Worm (Caenorhabditis elegans): ENCODE results near the gene T25B9.6.
A peak's percentile ranks its signal among the peaks of the same experiment; 100 is the strongest.

T25B9.6 gene

DNA sequence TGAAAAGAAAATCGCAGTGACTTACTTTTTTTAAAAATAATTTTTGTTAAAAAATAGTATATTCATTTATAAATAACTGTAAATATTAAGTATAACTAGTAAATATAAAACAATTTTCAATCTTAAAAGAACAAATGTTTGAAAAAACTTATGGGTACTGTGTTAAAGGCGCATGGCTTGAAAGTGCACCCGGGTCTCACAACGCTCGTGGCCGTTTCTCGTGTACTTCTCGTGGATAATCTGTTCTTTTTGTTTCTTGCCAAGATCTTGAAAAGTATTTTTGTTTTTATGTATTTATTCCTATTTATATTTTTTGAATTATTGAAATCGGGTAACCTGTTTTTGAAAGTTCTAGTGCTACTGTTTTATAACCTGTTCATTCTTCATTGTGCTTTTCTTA lies 8.1 kb downstream of the T25B9.6 start (continued):
- TF ChIP-seq F57C9.4 (tag; optimal IDR thresholded peaks at IDR 0.05) = no peak
- no peak for TF ChIP-seq B0019.2 (GFP tag; conservative IDR thresholded peaks at IDR 0.05)
- TF ChIP-seq F49E8.2 (tag; optimal IDR thresholded peaks at IDR 0.05; ENCODE audit: insufficient read depth) = peak; percentile 35
- TF ChIP-seq snpc-1.3 (tag; optimal IDR thresholded peaks at IDR 0.05; ENCODE audit: insufficient read depth) = peak; percentile 60
- no peak for TF ChIP-seq tbp1 (GFP tag; optimal IDR thresholded peaks at IDR 0.05)
- TF ChIP-seq ceh-100 (GFP tag; IDR thresholded peaks at IDR 0.05) = no peak
- TF ChIP-seq D2030.7 (GFP tag; IDR thresholded peaks at IDR 0.05) = peak; percentile 57; the same call in 1 of the 2 replicates
- TF ChIP-seq ama-1 (optimal IDR thresholded peaks at IDR 0.05) = no peak
- TF ChIP-seq ama-1 (GFP tag; optimal IDR thresholded peaks at IDR 0.05) = no peak
- TF ChIP-seq him-1 (tag; optimal IDR thresholded peaks at IDR 0.05) = peak; percentile 10
- TF ChIP-seq ceh-40 (GFP tag; IDR thresholded peaks at IDR 0.05) = no peak

DNA sequence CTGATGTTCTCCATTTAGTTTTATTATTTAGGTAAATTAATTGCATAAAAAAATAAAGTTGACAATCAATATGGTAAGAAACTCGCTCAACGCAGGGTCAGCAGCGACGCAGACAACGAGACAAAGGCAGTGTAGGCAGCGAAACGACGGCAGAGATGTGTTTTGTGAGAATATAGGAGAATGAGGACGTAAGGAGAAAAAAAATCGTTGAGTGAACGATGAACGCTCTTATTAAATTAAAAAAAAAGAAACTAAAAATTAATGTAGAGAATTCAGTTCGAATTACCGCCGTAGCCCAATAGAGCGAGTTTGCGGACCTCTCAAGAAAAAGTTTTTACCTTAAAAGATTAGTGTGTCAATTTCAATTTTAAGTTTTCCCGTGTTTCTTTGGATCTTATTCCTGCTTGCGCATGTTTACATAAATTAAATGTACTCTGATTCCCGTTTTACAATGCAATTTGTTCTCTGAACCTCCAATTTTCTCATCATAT lies 10.2 kb downstream of the T25B9.6 start, which contains the start of gene T25B9.8:
TSS of gene T25B9.8 (minus strand) at position 51 of the 491 bp plus-strand sequence.
- TF ChIP-seq F57C9.4 (tag; optimal IDR thresholded peaks at IDR 0.05) = no peak
- TF ChIP-seq hmg-1.2 (GFP tag; IDR thresholded peaks at IDR 0.05) = peak; percentile 65; the same call in 1 of the 2 replicates
- TF ChIP-seq lag-1 (GFP tag; IDR thresholded peaks at IDR 0.05) = no peak

DNA sequence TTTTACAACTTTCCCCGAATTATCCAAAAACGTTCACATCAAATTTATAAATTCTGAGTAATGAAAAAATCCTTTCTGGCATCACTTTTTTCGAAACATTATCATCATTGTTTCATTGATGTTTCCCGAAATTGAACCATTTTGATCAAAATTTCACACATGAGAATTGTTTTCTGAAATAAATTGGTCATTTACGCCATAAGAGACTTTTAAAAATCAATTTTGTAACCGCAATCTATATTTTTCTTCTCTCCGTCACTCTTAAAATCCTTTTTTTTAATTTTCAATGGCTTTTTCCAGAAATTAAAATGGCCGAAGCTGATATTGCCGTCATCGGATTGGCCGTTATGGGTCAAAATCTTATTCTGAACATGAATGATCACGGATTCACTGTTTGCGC lies 11.4 kb downstream of the T25B9.6 start, which contains the start of gene T25B9.9:
TSS of gene T25B9.9 (plus strand) at position 301 of the 400 bp plus-strand sequence.
- no peak for TF ChIP-seq gei-17 (GFP tag; optimal IDR thresholded peaks at IDR 0.05)
- no peak for TF ChIP-seq ztf-3 (GFP tag; optimal IDR thresholded peaks at IDR 0.05)
- no peak for TF ChIP-seq ceh-100 (GFP tag; IDR thresholded peaks at IDR 0.05)
- no peak for TF ChIP-seq ztf-6 (GFP tag; IDR thresholded peaks at IDR 0.05)
- no peak for TF ChIP-seq unc-62 (GFP tag; optimal IDR thresholded peaks at IDR 0.05)
- no peak for TF ChIP-seq egl-18 (GFP tag; IDR thresholded peaks at IDR 0.05)
- no peak for TF ChIP-seq lin-40 (tag; optimal IDR thresholded peaks at IDR 0.05)
- no peak for TF ChIP-seq B0336.3 (GFP tag; IDR thresholded peaks at IDR 0.05)
- TF ChIP-seq ztf-26 (tag; optimal IDR thresholded peaks at IDR 0.05) = no peak
- no peak for TF ChIP-seq cebp-1 (GFP tag; IDR thresholded peaks at IDR 0.05)
- no peak for TF ChIP-seq cebp-1 (tag; optimal IDR thresholded peaks at IDR 0.05)
- no peak for TF ChIP-seq nfyb-1 (GFP tag; IDR thresholded peaks at IDR 0.05)
- TF ChIP-seq madf-8 (GFP tag; conservative IDR thresholded peaks at IDR 0.05) = no peak
- no peak for TF ChIP-seq ztf-28 (GFP tag; IDR thresholded peaks at IDR 0.05)
- no peak for TF ChIP-seq sdz-38 (tag; optimal IDR thresholded peaks at IDR 0.05)
- no peak for TF ChIP-seq F57C9.4 (tag; optimal IDR thresholded peaks at IDR 0.05)
- no peak for TF ChIP-seq snpc-3.4 (tag; optimal IDR thresholded peaks at IDR 0.05)
- no peak for TF ChIP-seq T26A5.8 (tag; optimal IDR thresholded peaks at IDR 0.05)
- no peak for TF ChIP-seq nfya-1 (tag; optimal IDR thresholded peaks at IDR 0.05; ENCODE audit: borderline replicate concordance, insufficient read depth)
- TF ChIP-seq zim-3 (tag; optimal IDR thresholded peaks at IDR 0.05) = no peak

DNA sequence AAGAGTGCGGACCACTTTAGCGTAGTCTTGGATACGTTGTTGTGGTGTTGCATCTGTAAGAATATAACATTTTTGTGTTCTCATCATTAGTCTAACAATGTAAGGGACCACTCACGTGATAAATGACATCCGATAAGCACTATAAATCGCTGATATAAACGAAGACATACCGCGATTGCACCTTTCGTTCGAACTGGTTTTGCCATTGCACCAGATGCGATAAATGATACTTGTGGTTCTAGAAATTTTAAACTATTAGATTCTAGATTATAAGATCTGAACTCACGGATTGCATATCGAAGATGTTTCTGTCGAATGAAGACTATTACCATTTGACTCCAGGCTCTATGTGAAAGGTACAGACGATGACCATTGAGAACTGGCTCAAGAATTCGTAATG lies 13.4 kb downstream of the T25B9.6 start:
- TF ChIP-seq Y53F4B.3 (GFP tag; IDR thresholded peaks at IDR 0.05) = no peak

DNA sequence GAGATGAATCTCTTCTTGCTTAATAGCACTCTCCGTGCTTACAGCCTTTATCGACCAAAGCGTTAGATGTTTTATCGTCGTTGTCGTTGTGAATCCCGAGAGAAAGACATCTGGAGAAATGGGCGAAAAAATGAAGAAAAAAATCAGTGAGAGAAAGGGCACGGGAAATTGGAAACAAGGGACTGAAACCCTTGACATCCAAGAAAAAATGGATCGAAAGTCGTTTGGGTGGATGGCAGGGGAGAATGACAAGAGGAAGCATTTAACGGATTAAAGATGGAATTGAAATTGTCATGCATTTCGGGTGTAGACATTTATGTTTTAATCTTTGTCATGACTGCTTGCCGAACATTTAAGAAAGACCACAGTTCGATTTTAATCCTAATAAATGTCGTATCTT lies 15.9 kb downstream of the T25B9.6 start, which contains the start of gene inpp-1:
TSS of gene inpp-1 (minus strand) at position 101 of the 400 bp plus-strand sequence.
- TF ChIP-seq aptf-2 (GFP tag; conservative IDR thresholded peaks at IDR 0.05) = no peak
